Fruit fly (Drosophila melanogaster) whole organism, embryonic: ENCODE data around the gene p23.

Experiments used
- ATbp ChIP-seq: fragments of 200-800 bp; sonication (Bioruptor generic); optimal IDR thresholded peaks from 2 replicates; lab custom pipeline; 2017; ENCODE audit warnings: missing biosample characterization, mild to moderate bottlenecking, missing genetic modification characterization, missing genetic modification reagents
- B-H1 ChIP-seq: fragments of 200-800 bp; sonication (Bioruptor generic); IDR thresholded peaks from 3 replicates; pipeline ENCODE4 v1.3.6; 2022; ENCODE audit warnings: missing biosample characterization, missing genetic modification characterization
- BEAF-32 ChIP-seq: fragments of 200-800 bp; sonication (Bioruptor generic); optimal IDR thresholded peaks from 3 replicates; lab custom pipeline; 2017; ENCODE audit warnings: missing biosample characterization, missing genetic modification characterization, mild to moderate bottlenecking, moderate library complexity, missing genetic modification reagents
- CG10147 ChIP-seq: fragments of 200-800 bp; sonication (Bioruptor generic); optimal IDR thresholded peaks from 2 replicates; lab custom pipeline; 2019; ENCODE audit warnings: missing biosample characterization, mild to moderate bottlenecking, missing genetic modification characterization, moderate library complexity
- CG1024 ChIP-seq: fragments of 200-800 bp; sonication (Bioruptor generic); IDR thresholded peaks from 2 replicates; pipeline ENCODE4 v1.3.6; 2022; ENCODE audit warnings: missing biosample characterization, missing genetic modification characterization
- CG10565 ChIP-seq: fragments of 200-800 bp; sonication (Bioruptor generic); optimal IDR thresholded peaks from 3 replicates; lab custom pipeline; 2016; ENCODE audit warnings: missing biosample characterization, mild to moderate bottlenecking, missing genetic modification characterization
- CG13894 ChIP-seq: fragments of 200-800 bp; sonication (Bioruptor generic); optimal IDR thresholded peaks from 3 replicates; lab custom pipeline; 2018; ENCODE audit warnings: missing biosample characterization, mild to moderate bottlenecking, missing genetic modification characterization, moderate library complexity
- CG17568 ChIP-seq: fragments of 200-800 bp; sonication (Bioruptor generic); optimal IDR thresholded peaks from 2 replicates; lab custom pipeline; 2018; ENCODE audit warnings: missing biosample characterization, mild to moderate bottlenecking, missing genetic modification characterization, moderate library complexity
- CG32772 ChIP-seq: fragments of 200-800 bp; sonication (Bioruptor generic); IDR thresholded peaks from 2 replicates; pipeline ENCODE4 v1.3.6; 2022; ENCODE audit warnings: missing biosample characterization, missing genetic modification characterization
- CG34376 ChIP-seq: fragments of 200-800 bp; sonication (Bioruptor generic); optimal IDR thresholded peaks from 2 replicates; lab custom pipeline; 2018; ENCODE audit warnings: missing biosample characterization, mild to moderate bottlenecking, missing genetic modification characterization
- CG3726 ChIP-seq: fragments of 200-800 bp; sonication (Bioruptor generic); IDR thresholded peaks from 3 replicates; pipeline ENCODE4, ENCODE4 v1.3.6; 2022; ENCODE audit warnings: missing biosample characterization, missing genetic modification characterization
- CG42726 ChIP-seq: fragments of 200-800 bp; sonication (Bioruptor generic); IDR thresholded peaks from 2 replicates; pipeline ENCODE4 v1.3.6; 2022; ENCODE audit warnings: missing biosample characterization, missing genetic modification characterization; ENCODE audit not compliant: partially characterized antibody
- CG8281 ChIP-seq: fragments of 200-800 bp; sonication (Bioruptor generic); optimal IDR thresholded peaks from 2 replicates; lab custom pipeline; 2018; ENCODE audit warnings: missing biosample characterization, mild to moderate bottlenecking, missing genetic modification characterization, moderate library complexity
- CG8290 ChIP-seq, 3 experiments: fragments of 200-800 bp; sonication (Bioruptor generic); optimal IDR thresholded peaks; 2 replicates each; lab custom pipeline; 2016 to 2019; ENCODE audit warnings: missing biosample characterization in 3 of 3, missing genetic modification characterization in 3 of 3, mild to moderate bottlenecking in 2 of 3, moderate library complexity in 1 of 3
- CHES-1-like ChIP-seq: fragments of 200-800 bp; sonication (Bioruptor generic); optimal IDR thresholded peaks from 2 replicates; lab custom pipeline; 2016; ENCODE audit warnings: missing biosample characterization, missing genetic modification characterization
- Doc2 ChIP-seq: fragments of 200-800 bp; sonication (Bioruptor generic); IDR thresholded peaks from 2 replicates; pipeline ENCODE4 v1.3.6; 2022; ENCODE audit warnings: missing biosample characterization, missing genetic modification characterization
- Ets97D ChIP-seq: fragments of 200-800 bp; sonication (Bioruptor generic); optimal IDR thresholded peaks from 3 replicates; lab custom pipeline; 2016; ENCODE audit warnings: missing biosample characterization, missing genetic modification characterization
- GATAe ChIP-seq: fragments of 200-800 bp; sonication (Bioruptor generic); conservative IDR thresholded peaks from 2 replicates; pipeline ENCODE4 v1.3.6; 2022; ENCODE audit warnings: missing biosample characterization, missing genetic modification characterization
- Gsc ChIP-seq: fragments of 200-800 bp; sonication (Bioruptor generic); IDR thresholded peaks from 2 replicates; pipeline ENCODE4 v1.3.6; 2022; ENCODE audit warnings: missing biosample characterization, missing genetic modification characterization
- Hr78 ChIP-seq, 2 experiments: fragments of 200-800 bp in 1 of 2; fragments of >200 bp in 1 of 2; sonication (Bioruptor generic) in 1 of 2; optimal IDR thresholded peaks; 2 replicates each; lab custom pipeline; 2017 to 2019; ENCODE audit warnings: missing biosample characterization in 2 of 2, missing genetic modification characterization in 2 of 2, mild to moderate bottlenecking in 1 of 2, moderate library complexity in 1 of 2
- Lhr ChIP-seq: fragments of 200-800 bp; sonication (Bioruptor generic); optimal IDR thresholded peaks from 3 replicates; lab custom pipeline; 2017; ENCODE audit warnings: mild to moderate bottlenecking, missing biosample characterization, missing genetic modification reagents, missing genetic modification characterization
- NC2α ChIP-seq: fragments of 200-800 bp; sonication (Bioruptor generic); optimal IDR thresholded peaks from 2 replicates; lab custom pipeline; 2016; ENCODE audit warnings: missing biosample characterization, missing genetic modification characterization
- Pdp1 ChIP-seq, 2 experiments: fragments of 200-800 bp; sonication (Bioruptor generic); optimal IDR thresholded peaks; 3 replicates each; lab custom pipeline; 2016; ENCODE audit warnings: missing biosample characterization in 2 of 2, missing genetic modification characterization in 2 of 2, mild to moderate bottlenecking in 1 of 2, moderate library complexity in 1 of 2
- Sox102F ChIP-seq: fragments of 200-800 bp; sonication (Bioruptor generic); optimal IDR thresholded peaks from 2 replicates; lab custom pipeline; 2018; ENCODE audit warnings: missing biosample characterization, mild to moderate bottlenecking, missing genetic modification characterization, moderate library complexity
- cad ChIP-seq: fragments of >200 bp; optimal IDR thresholded peaks from 2 replicates; lab custom pipeline; 2017; ENCODE audit warnings: missing biosample characterization, missing genetic modification characterization
- corto ChIP-seq: fragments of 200-800 bp; sonication (Bioruptor generic); optimal IDR thresholded peaks from 2 replicates; lab custom pipeline; 2016; ENCODE audit warnings: missing biosample characterization, mild to moderate bottlenecking, missing genetic modification characterization, moderate library complexity
- crol ChIP-seq: fragments of 200-800 bp; sonication (Bioruptor generic); IDR thresholded peaks from 2 replicates; pipeline ENCODE4 v1.3.6; 2022; ENCODE audit warnings: missing biosample characterization, missing genetic modification characterization
- exex ChIP-seq: fragments of 200-800 bp; sonication (Bioruptor generic); optimal IDR thresholded peaks from 4 replicates; lab custom pipeline; 2018; ENCODE audit warnings: missing biosample characterization, mild to moderate bottlenecking, missing genetic modification characterization, moderate library complexity
- grn ChIP-seq: fragments of 200-800 bp; sonication (Bioruptor generic); optimal IDR thresholded peaks from 3 replicates; lab custom pipeline; 2017; ENCODE audit warnings: missing biosample characterization, missing genetic modification characterization
- lab ChIP-seq: fragments of 200-800 bp; sonication (Bioruptor generic); optimal IDR thresholded peaks from 3 replicates; lab custom pipeline; 2017; ENCODE audit warnings: missing biosample characterization, missing genetic modification characterization, mild to moderate bottlenecking, moderate library complexity, missing genetic modification reagents
- lmd ChIP-seq: fragments of 200-800 bp; sonication (Bioruptor generic); IDR thresholded peaks from 2 replicates; pipeline ENCODE4 v1.3.6; 2022; ENCODE audit warnings: missing biosample characterization, missing genetic modification characterization
- lov ChIP-seq, 2 experiments: fragments of 200-800 bp in 1 of 2; fragments of >200 bp in 1 of 2; sonication (Bioruptor generic) in 1 of 2; IDR thresholded peaks in 1 of 2; optimal IDR thresholded peaks in 1 of 2; 2 replicates in 1 of 2; 3 replicates in 1 of 2; pipeline versions ENCODE4 v1.3.6 to Lab custom; 2017 to 2022; ENCODE audit warnings: missing biosample characterization in 1 of 2, missing genetic modification characterization in 1 of 2
- mirr ChIP-seq: fragments of 200-800 bp; sonication (Bioruptor generic); optimal IDR thresholded peaks from 3 replicates; lab custom pipeline; 2018; ENCODE audit warnings: missing biosample characterization, mild to moderate bottlenecking, missing genetic modification characterization
- nerfin-2 ChIP-seq: fragments of 200-800 bp; sonication (Bioruptor generic); IDR thresholded peaks from 2 replicates; pipeline ENCODE4 v1.3.6; 2022; ENCODE audit warnings: missing biosample characterization, missing genetic modification characterization; ENCODE audit not compliant: partially characterized antibody
- otp ChIP-seq: fragments of 200-800 bp; sonication (Bioruptor generic); IDR thresholded peaks from 3 replicates; pipeline ENCODE4, ENCODE4 v1.3.6; 2022; ENCODE audit warnings: missing biosample characterization, missing genetic modification characterization
- sd ChIP-seq: fragments of 200-800 bp; sonication (Bioruptor generic); optimal IDR thresholded peaks from 3 replicates; lab custom pipeline; 2018; ENCODE audit warnings: missing biosample characterization, mild to moderate bottlenecking, missing genetic modification characterization, moderate library complexity
- sens-2 ChIP-seq: fragments of 200-800 bp; sonication (Bioruptor generic); IDR thresholded peaks from 2 replicates; pipeline ENCODE4 v1.3.6; 2022; ENCODE audit warnings: missing biosample characterization, missing genetic modification characterization
- sob ChIP-seq: fragments of 200-800 bp; sonication (Bioruptor generic); IDR thresholded peaks from 2 replicates; pipeline ENCODE4 v1.3.6; 2022; ENCODE audit warnings: missing biosample characterization, missing genetic modification characterization
- sug ChIP-seq: fragments of 200-800 bp; optimal IDR thresholded peaks from 2 replicates; lab custom pipeline; 2019; ENCODE audit warnings: missing biosample characterization, mild to moderate bottlenecking, missing genetic modification characterization, moderate library complexity
- zfh1 ChIP-seq: fragments of 200-800 bp; sonication (Bioruptor generic); IDR thresholded peaks from 3 replicates; pipeline ENCODE4 v1.3.6; 2022; ENCODE audit warnings: missing biosample characterization, missing genetic modification characterization

The p23 gene

DNA sequence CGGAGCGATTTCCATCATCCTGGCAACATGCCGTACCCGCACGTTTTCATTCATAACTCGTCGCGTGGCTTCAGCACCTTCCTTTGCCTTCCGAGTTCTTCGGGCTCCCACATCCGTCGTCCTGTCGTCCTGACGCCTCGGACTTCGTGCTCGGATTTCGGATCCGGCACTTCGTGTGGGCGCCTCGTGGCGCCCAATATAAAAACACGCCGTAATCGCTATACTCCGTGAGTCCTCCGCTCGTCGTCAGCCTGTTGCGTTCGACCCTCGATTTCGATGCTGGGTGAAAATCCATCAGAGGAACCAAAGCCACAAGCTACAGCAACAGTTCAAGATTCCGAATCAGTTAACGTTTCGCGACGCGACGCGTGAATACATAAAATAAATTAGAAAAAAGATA, 37.4 kb upstream of the p23 start (continued):
- TF ChIP-seq nerfin-2 (GFP tag; lab: Robert Waterston, UW) (no peak), lmd (GFP tag; lab: Robert Waterston, UW) (no peak), sob (GFP tag; lab: Robert Waterston, UW) (no peak), CG10147 (GFP tag; lab: Kevin White, UChicago) (no peak), crol (GFP tag; lab: Robert Waterston, UW) (no peak), Doc2 (GFP tag; lab: Robert Waterston, UW) (no peak), zfh1 (GFP tag; lab: Robert Waterston, UW) (no peak), Lhr (no peak), CG3726 (GFP tag; lab: Robert Waterston, UW) (no peak)

dm6 chr3R:9643977-9644376, 33.8 kb upstream of the p23 start:
- TF ChIP-seq GATAe (GFP tag; lab: Robert Waterston, UW) (peak; percentile 39; the same call in 1 of the 2 replicates), sug (tag; lab: Kevin White, UChicago) (peak; percentile 61), sens-2 (no peak), exex (tag; lab: Kevin White, UChicago) (peak; percentile 86), CG34376 (peak; percentile 74), grn (GFP tag; lab: Kevin White, UChicago) (peak; percentile 41), Ets97D (GFP tag; lab: Kevin White, UChicago) (no peak), sd (peak; percentile 83), mirr (GFP tag; lab: Kevin White, UChicago) (peak; percentile 61)

DNA sequence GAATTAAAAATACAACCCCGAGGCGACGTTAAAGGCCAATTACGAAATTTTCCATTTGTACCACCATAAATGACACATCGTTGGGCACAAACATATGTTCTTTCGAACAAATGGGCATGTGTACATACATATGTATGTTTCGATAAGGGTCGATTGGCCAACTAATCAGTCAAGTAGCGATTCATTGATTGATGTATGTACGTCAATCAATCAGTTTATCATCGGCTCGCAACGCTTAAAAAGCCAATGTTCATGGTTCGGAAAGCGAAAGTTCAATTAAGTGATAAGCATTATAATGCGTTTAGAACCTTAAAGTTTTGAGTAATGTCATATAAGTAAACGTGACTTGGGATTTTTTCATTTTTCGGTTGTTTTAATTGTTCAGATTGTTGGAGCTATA, 33.1 kb upstream of the p23 start:
- no peak for TF ChIP-seq corto
- TF ChIP-seq CG1024 (GFP tag; lab: Robert Waterston, UW): no peak
- no peak for TF ChIP-seq CG32772 (GFP tag; lab: Robert Waterston, UW)
- TF ChIP-seq lab: peak; percentile 41
- no peak for TF ChIP-seq CG8290 (GFP tag; optimal IDR thresholded peaks at IDR 0.05; lab: Kevin White, UChicago)
- TF ChIP-seq CG8290 (tag; optimal IDR thresholded peaks at IDR 0.05; lab: Kevin White, UChicago): no peak
- peak; percentile 84 for TF ChIP-seq exex (tag; lab: Kevin White, UChicago)
- peak; percentile 66 for TF ChIP-seq mirr (GFP tag; lab: Kevin White, UChicago)
- TF ChIP-seq CG17568 (GFP tag; lab: Kevin White, UChicago): no peak
- no peak for TF ChIP-seq cad (GFP tag; lab: Kevin White, UChicago)
- peak; percentile 93 for TF ChIP-seq CG8281 (tag; lab: Kevin White, UChicago)
- TF ChIP-seq lov (optimal IDR thresholded peaks at IDR 0.05; lab: Kevin White, UChicago): no peak
- no peak for TF ChIP-seq lov (GFP tag; IDR thresholded peaks at IDR 0.05; lab: Robert Waterston, UW)
- no peak for TF ChIP-seq Sox102F (GFP tag; lab: Kevin White, UChicago)
- TF ChIP-seq BEAF-32 (GFP tag; lab: Kevin White, UChicago): no peak
- TF ChIP-seq otp (GFP tag; lab: Robert Waterston, UW): no peak
- TF ChIP-seq Pdp1 (GFP tag; optimal IDR thresholded peaks at IDR 0.05; lab: Kevin White, UChicago): peak in 1 of 2 experiments; percentile 69
- TF ChIP-seq ATbp: no peak
- TF ChIP-seq NC2α: no peak
- TF ChIP-seq grn (GFP tag; lab: Kevin White, UChicago): peak; percentile 40
- no peak for TF ChIP-seq CHES-1-like (GFP tag; lab: Kevin White, UChicago)
- TF ChIP-seq sob (GFP tag; lab: Robert Waterston, UW): 0 out of 2 replicates have a peak, but pooled peaks have one; percentile 10
- no peak for TF ChIP-seq CG10565 (GFP tag; lab: Kevin White, UChicago)
- TF ChIP-seq CG42726 (GFP tag; lab: Robert Waterston, UW): no peak
- TF ChIP-seq CG34376: peak; percentile 11
- TF ChIP-seq Gsc (GFP tag; lab: Robert Waterston, UW): no peak
- peak in 1 of 2 experiments; percentile 46 for TF ChIP-seq Hr78 (GFP tag; optimal IDR thresholded peaks at IDR 0.05; lab: Kevin White, UChicago)
- no peak for TF ChIP-seq B-H1
- peak; percentile 2 for TF ChIP-seq CG13894 (tag; lab: Kevin White, UChicago)
